Worm (Caenorhabditis elegans): ENCODE results near the gene F28C6.5.

ce11 chrII:8640503-8640902 is 41.2 kb downstream of the F28C6.5 start:
- TF ChIP-seq tab-1 (GFP tag; IDR thresholded peaks at IDR 0.05): no peak
- TF ChIP-seq med-1 (GFP tag; optimal IDR thresholded peaks at IDR 0.05; ENCODE audit: insufficient read depth): no peak
- TF ChIP-seq klf-2 (GFP tag; conservative IDR thresholded peaks at IDR 0.05): no peak
- no peak for TF ChIP-seq ztf-23 (GFP tag; IDR thresholded peaks at IDR 0.05)
- no peak for TF ChIP-seq cog-1 (tag; optimal IDR thresholded peaks at IDR 0.05)
- TF ChIP-seq flt-1 (GFP tag; IDR thresholded peaks at IDR 0.05): no peak

Data from whole organism, midembryonic.